Fruit fly (Drosophila melanogaster): ENCODE data around the gene CG8043.

CG8043 gene

DNA sequence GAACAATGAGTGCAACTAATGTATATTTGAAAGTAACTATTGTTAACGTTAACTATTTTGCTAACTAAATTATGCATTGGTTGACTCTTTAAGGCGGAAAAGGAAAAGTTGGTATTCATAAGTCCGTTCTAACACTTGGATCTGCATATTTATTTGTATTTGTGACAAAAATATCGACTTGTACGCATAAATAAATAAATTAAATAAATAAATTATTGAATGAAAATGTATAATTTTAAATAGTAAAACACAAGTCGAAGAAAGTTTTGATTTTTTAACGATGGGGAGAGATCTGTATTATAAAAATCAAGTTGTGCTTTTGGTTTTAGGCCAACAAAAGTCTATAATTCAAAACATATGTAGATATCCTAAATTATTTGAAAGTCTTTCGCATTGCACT is 9.1 kb upstream of the CG8043 start, which contains the start of gene CG8036:
CG8036 (plus strand) TSS at position 301 of the 400 bp plus-strand sequence.
- TF ChIP-seq CG13204 (GFP tag; optimal IDR thresholded peaks at IDR 0.05) (no peak), Pif1B (GFP tag; optimal IDR thresholded peaks at IDR 0.05) (no peak), gl (tag; optimal IDR thresholded peaks at IDR 0.05) (no peak), rn (GFP tag; IDR thresholded peaks at IDR 0.05) (no peak), CG4496 (GFP tag; IDR thresholded peaks at IDR 0.05) (no peak), CG10348 (GFP tag; IDR thresholded peaks at IDR 0.05) (no peak)

dm6 chr3R:8668024-8668856 is 8.5 kb upstream of the CG8043 start:
- peak; percentile 28 for TF ChIP-seq EcR (GFP tag; optimal IDR thresholded peaks at IDR 0.05)
- no peak for TF ChIP-seq CG12605 (GFP tag; IDR thresholded peaks at IDR 0.05)
- TF ChIP-seq Pif1A (GFP tag; optimal IDR thresholded peaks at IDR 0.05): no peak
- TF ChIP-seq CG15710 (tag; optimal IDR thresholded peaks at IDR 0.05): no peak
- no peak for TF ChIP-seq CG13204 (GFP tag; optimal IDR thresholded peaks at IDR 0.05)
- no peak for TF ChIP-seq CG32121 (GFP tag; IDR thresholded peaks at IDR 0.05)
- TF ChIP-seq CG17806 (tag; optimal IDR thresholded peaks at IDR 0.05): no peak
- TF ChIP-seq Ets98B (GFP tag; IDR thresholded peaks at IDR 0.05): 0 out of 2 replicates have a peak, but pooled peaks have one; percentile 3
- TF ChIP-seq Snoo (tag; optimal IDR thresholded peaks at IDR 0.05): no peak
- no peak for TF ChIP-seq rn (GFP tag; IDR thresholded peaks at IDR 0.05)
- TF ChIP-seq CG4496 (GFP tag; IDR thresholded peaks at IDR 0.05): no peak

DNA sequence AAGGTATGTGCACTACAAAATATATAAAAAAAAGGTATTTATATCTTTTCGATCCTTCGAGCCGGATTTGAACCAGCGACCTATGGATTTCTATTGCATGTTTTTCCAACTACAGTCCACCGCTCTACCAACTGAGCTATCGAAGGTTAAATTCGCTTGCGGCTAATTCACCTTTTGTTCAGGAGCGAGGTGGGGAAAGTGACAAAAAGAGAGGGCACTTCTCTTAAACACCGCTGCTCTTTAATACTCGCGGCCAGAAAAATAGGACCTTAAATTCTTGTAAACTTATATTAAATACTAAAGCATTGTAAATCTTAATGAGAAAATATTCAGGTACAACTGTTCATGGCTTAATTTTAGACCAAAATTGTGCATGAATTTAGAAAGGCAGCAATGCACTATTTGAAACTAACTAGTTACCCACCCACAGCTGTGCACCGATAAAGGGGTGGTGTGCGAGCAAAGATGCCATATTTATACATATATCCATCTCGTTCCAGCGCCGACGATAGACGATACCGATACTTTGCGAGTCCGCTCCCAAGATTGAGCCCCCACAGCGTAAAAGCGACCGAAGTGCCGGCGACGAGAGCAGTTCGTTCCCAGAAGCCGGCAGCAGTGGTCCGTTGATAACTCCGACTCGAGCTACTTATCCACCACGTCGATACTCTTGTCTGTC is 7.5 kb upstream of the CG8043 start:
- TF ChIP-seq CG14655 (GFP tag; optimal IDR thresholded peaks at IDR 0.05) (peak; percentile 98), fd96Ca (GFP tag; IDR thresholded peaks at IDR 0.05) (peak; percentile 97), CG4496 (GFP tag; IDR thresholded peaks at IDR 0.05) (peak; percentile 99), CG9948 (tag; optimal IDR thresholded peaks at IDR 0.05) (peak; percentile 98), Pif1A (GFP tag; optimal IDR thresholded peaks at IDR 0.05) (peak; percentile 99), CG15710 (tag; optimal IDR thresholded peaks at IDR 0.05) (peak; percentile 97), CG34367 (tag; optimal IDR thresholded peaks at IDR 0.05) (peak; percentile 98), CG10348 (GFP tag; IDR thresholded peaks at IDR 0.05) (peak; percentile 89), CG17806 (tag; optimal IDR thresholded peaks at IDR 0.05) (peak; percentile 98), EcR (GFP tag; optimal IDR thresholded peaks at IDR 0.05) (peak; percentile 45), CG12605 (GFP tag; IDR thresholded peaks at IDR 0.05) (peak; percentile 98), Ets98B (GFP tag; IDR thresholded peaks at IDR 0.05) (peak; percentile 99), CG13204 (GFP tag; optimal IDR thresholded peaks at IDR 0.05) (peak; percentile 94), gl (tag; optimal IDR thresholded peaks at IDR 0.05) (peak; percentile 96), D1 (tag; optimal IDR thresholded peaks at IDR 0.05) (peak; percentile 86), Pif1B (GFP tag; optimal IDR thresholded peaks at IDR 0.05) (peak; percentile 99), CG32121 (GFP tag; IDR thresholded peaks at IDR 0.05) (peak; percentile 97), rn (GFP tag; IDR thresholded peaks at IDR 0.05) (peak; percentile 92), Snoo (tag; optimal IDR thresholded peaks at IDR 0.05) (peak; percentile 97), CG8301 (tag; optimal IDR thresholded peaks at IDR 0.05) (peak; percentile 99), CG8159 (tag; optimal IDR thresholded peaks at IDR 0.05) (peak; percentile 98)

DNA sequence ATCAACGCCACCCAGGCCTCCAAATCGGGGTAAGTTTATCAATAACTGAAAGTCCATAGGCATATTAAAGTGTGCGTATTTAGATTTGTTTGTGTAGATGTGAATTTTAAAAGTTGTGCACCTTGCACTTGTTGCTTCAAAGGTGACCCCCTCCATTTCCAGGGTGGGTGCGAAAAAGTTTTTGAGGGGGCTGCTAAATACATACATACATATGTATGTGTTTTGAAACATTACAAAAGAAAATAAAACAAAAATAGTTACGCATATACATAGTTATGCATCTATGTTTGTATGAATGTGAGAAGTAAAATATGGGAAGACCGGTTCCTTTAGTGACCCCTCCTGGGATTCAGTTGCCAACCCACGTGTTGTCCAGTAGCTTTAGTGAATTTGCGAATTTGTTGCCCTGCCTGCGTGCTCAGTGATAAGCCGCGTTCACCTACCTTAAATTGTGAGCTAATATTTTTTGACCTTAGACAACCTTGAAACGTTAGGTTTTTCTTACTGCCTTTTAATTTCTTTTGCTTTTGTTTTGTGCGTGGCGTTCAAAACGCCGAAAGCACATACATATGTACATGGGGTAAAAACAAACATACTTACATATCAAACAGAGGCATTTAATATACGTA is 6.7 kb upstream of the CG8043 start:
- no peak for TF ChIP-seq CG13204 (GFP tag; optimal IDR thresholded peaks at IDR 0.05)
- TF ChIP-seq Ets98B (GFP tag; IDR thresholded peaks at IDR 0.05): peak; percentile 51
- TF ChIP-seq EcR (GFP tag; optimal IDR thresholded peaks at IDR 0.05): peak; percentile 19
- no peak for TF ChIP-seq gl (tag; optimal IDR thresholded peaks at IDR 0.05)
- TF ChIP-seq Pif1A (GFP tag; optimal IDR thresholded peaks at IDR 0.05): peak; percentile 9
- TF ChIP-seq CG4496 (GFP tag; IDR thresholded peaks at IDR 0.05): peak; percentile 47; the same call in 1 of the 3 replicates
- peak; percentile 58; the same call in 2 of the 3 replicates for TF ChIP-seq fd96Ca (GFP tag; IDR thresholded peaks at IDR 0.05)
- no peak for TF ChIP-seq Snoo (tag; optimal IDR thresholded peaks at IDR 0.05)
- TF ChIP-seq CG32121 (GFP tag; IDR thresholded peaks at IDR 0.05): peak; percentile 56; the same call in 1 of the 2 replicates

DNA sequence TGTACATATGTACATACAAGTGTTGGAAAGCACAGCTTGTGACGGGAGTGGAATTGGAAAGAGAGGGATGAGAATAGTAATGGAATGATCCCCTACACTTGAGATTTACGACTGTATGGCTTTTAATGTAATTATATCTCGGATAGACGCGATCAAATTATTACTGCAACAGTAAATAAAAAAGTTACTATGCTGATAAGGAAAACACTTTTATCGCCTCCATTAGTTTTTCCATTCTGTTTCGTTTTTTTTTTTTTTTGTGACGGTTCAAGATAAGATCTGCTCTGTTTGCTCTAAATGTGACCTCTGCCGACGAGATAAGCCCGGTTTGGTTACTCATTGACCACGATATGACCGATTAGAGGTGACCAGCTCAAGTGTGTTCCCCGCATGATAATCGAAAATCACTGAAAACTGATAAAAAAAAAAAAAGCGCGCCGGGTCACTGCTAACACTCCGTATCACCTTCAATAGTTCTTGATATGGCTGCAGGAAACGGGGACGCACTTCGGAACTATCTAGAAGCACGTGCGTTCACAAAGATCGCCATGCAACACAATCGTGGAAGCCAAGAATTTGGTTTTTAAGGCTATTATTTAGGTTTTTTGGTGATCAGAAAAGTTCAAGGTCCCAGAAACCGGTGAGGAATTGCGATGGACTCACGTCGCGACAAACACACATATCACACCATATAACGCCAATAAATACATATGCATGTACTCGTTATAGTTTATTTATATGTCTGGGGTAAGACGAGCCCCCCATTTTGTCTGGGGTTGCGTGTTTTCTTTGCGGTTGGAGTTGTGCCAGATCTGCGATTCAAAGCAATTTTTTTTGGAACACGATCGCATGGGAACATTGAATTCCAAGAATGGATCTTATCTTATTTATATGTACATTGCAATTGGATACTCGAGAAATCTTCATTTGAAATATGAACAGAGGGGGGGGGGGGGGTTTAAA is 5.9 kb upstream of the CG8043 start, which contains the start of gene p:
p (minus strand) TSS at position 156 of the 963 bp plus-strand sequence.
- TF ChIP-seq rn (GFP tag; IDR thresholded peaks at IDR 0.05) (no peak), CG17806 (tag; optimal IDR thresholded peaks at IDR 0.05) (peak; percentile 49), D1 (tag; optimal IDR thresholded peaks at IDR 0.05) (peak; percentile 17), CG14655 (GFP tag; optimal IDR thresholded peaks at IDR 0.05) (peak; percentile 53), Ets98B (GFP tag; IDR thresholded peaks at IDR 0.05) (peak; percentile 56), EcR (GFP tag; optimal IDR thresholded peaks at IDR 0.05) (no peak), CG15710 (tag; optimal IDR thresholded peaks at IDR 0.05) (peak; percentile 46), fd96Ca (GFP tag; IDR thresholded peaks at IDR 0.05) (no peak), CG13204 (GFP tag; optimal IDR thresholded peaks at IDR 0.05) (no peak), CG8301 (tag; optimal IDR thresholded peaks at IDR 0.05) (peak; percentile 49), gl (tag; optimal IDR thresholded peaks at IDR 0.05) (peak; percentile 20), CG8159 (tag; optimal IDR thresholded peaks at IDR 0.05) (peak; percentile 58), CG9948 (tag; optimal IDR thresholded peaks at IDR 0.05) (peak; percentile 46), CG34367 (tag; optimal IDR thresholded peaks at IDR 0.05) (peak; percentile 40), CG10348 (GFP tag; IDR thresholded peaks at IDR 0.05) (no peak), Pif1B (GFP tag; optimal IDR thresholded peaks at IDR 0.05) (peak; percentile 16), Snoo (tag; optimal IDR thresholded peaks at IDR 0.05) (no peak), CG4496 (GFP tag; IDR thresholded peaks at IDR 0.05) (peak; percentile 42; the same call in 1 of the 3 replicates), CG12605 (GFP tag; IDR thresholded peaks at IDR 0.05) (peak; percentile 50; the same call in 1 of the 2 replicates), CG32121 (GFP tag; IDR thresholded peaks at IDR 0.05) (no peak), Pif1A (GFP tag; optimal IDR thresholded peaks at IDR 0.05) (peak; percentile 37)
